Worm (Caenorhabditis elegans): ENCODE measurements around the gene Y47C4A.1.
"Not testable (repeated sequence)": the region's sequence is repeated elsewhere in the genome, so short reads cannot be mapped to it uniquely, and the experiment has no call there.

Y47C4A.1 gene

ce11 chrX:239077-239476 is 46.9 kb downstream of the Y47C4A.1 start, which contains the start of gene AC8.10:
AC8.10 (minus strand) TSS chrX:239177.
- not testable (repeated sequence) for TF ChIP-seq rnt-1 (tag; optimal IDR thresholded peaks at IDR 0.05); blmp-1 (tag; optimal IDR thresholded peaks at IDR 0.05); lin-14 (GFP tag; optimal IDR thresholded peaks at IDR 0.05)

Measured in whole organism, L1 larva.